Fruit fly (Drosophila melanogaster): Measurements from ENCODE around the gene CG32277.

Gene CG32277

dm6 chr3L:3224740-3225719, 19.8 kb upstream of the CG32277 start, which contains the start of gene Larp4B:
Gene Larp4B (plus strand): TSS chr3L:3224838.
- TF ChIP-seq gl (tag; optimal IDR thresholded peaks at IDR 0.05) (no peak), CG9948 (tag; optimal IDR thresholded peaks at IDR 0.05) (no peak), CG10348 (GFP tag; IDR thresholded peaks at IDR 0.05) (no peak), Snoo (tag; optimal IDR thresholded peaks at IDR 0.05) (no peak), CG15710 (tag; optimal IDR thresholded peaks at IDR 0.05) (no peak), CG12605 (GFP tag; IDR thresholded peaks at IDR 0.05) (no peak), D1 (tag; optimal IDR thresholded peaks at IDR 0.05) (no peak), CG34367 (tag; optimal IDR thresholded peaks at IDR 0.05) (no peak), CG8159 (tag; optimal IDR thresholded peaks at IDR 0.05) (no peak), CG32121 (GFP tag; IDR thresholded peaks at IDR 0.05) (no peak), CG8301 (tag; optimal IDR thresholded peaks at IDR 0.05) (no peak), CG14655 (GFP tag; optimal IDR thresholded peaks at IDR 0.05) (no peak), Ets98B (GFP tag; IDR thresholded peaks at IDR 0.05) (no peak), fd96Ca (GFP tag; IDR thresholded peaks at IDR 0.05) (no peak; the same call in 2 of the 3 replicates), EcR (GFP tag; optimal IDR thresholded peaks at IDR 0.05) (no peak), Pif1A (GFP tag; optimal IDR thresholded peaks at IDR 0.05) (no peak), Pif1B (GFP tag; optimal IDR thresholded peaks at IDR 0.05) (no peak), rn (GFP tag; IDR thresholded peaks at IDR 0.05) (no peak), CG13204 (GFP tag; optimal IDR thresholded peaks at IDR 0.05) (no peak)

dm6 chr3L:3223390-3223914, 18.2 kb upstream of the CG32277 start:
- TF ChIP-seq Snoo (tag; optimal IDR thresholded peaks at IDR 0.05): no peak
- peak; percentile 39 for TF ChIP-seq EcR (GFP tag; optimal IDR thresholded peaks at IDR 0.05)

- TF ChIP-seq Ets98B (GFP tag; IDR thresholded peaks at IDR 0.05) (peak; percentile 71), Snoo (tag; optimal IDR thresholded peaks at IDR 0.05) (peak; percentile 93), CG15710 (tag; optimal IDR thresholded peaks at IDR 0.05) (peak; percentile 74), rn (GFP tag; IDR thresholded peaks at IDR 0.05) (peak; percentile 32; the same call in 1 of the 2 replicates), CG14655 (GFP tag; optimal IDR thresholded peaks at IDR 0.05) (no peak), fd96Ca (GFP tag; IDR thresholded peaks at IDR 0.05) (peak; percentile 39; the same call in 1 of the 3 replicates), gl (tag; optimal IDR thresholded peaks at IDR 0.05) (peak; percentile 33), EcR (GFP tag; optimal IDR thresholded peaks at IDR 0.05) (no peak), CG9948 (tag; optimal IDR thresholded peaks at IDR 0.05) (peak; percentile 44), CG12605 (GFP tag; IDR thresholded peaks at IDR 0.05) (peak; percentile 53; the same call in 1 of the 2 replicates), CG10348 (GFP tag; IDR thresholded peaks at IDR 0.05) (no peak), CG17806 (tag; optimal IDR thresholded peaks at IDR 0.05) (peak; percentile 35), CG8159 (tag; optimal IDR thresholded peaks at IDR 0.05) (peak; percentile 67), CG4496 (GFP tag; IDR thresholded peaks at IDR 0.05) (peak; percentile 92), CG34367 (tag; optimal IDR thresholded peaks at IDR 0.05) (peak; percentile 80)
Measured at dm6 chr3L:3222643-3223389, 17.6 kb upstream of the CG32277 start, which contains the start of the genes RpL28 and eIF1. Gene RpL28 (minus strand): TSS chr3L:3222960. Gene eIF1 (plus strand): TSS chr3L:3223341.

dm6 chr3L:3218859-3219258, 13.6 kb upstream of the CG32277 start, which contains the start of the genes hob and nSMase:
Gene hob (minus strand): TSS chr3L:3218920.
Gene nSMase (plus strand): TSS chr3L:3219156.
- TF ChIP-seq CG32121 (GFP tag; IDR thresholded peaks at IDR 0.05): no peak
- TF ChIP-seq CG10348 (GFP tag; IDR thresholded peaks at IDR 0.05): no peak
- no peak for TF ChIP-seq CG34367 (tag; optimal IDR thresholded peaks at IDR 0.05)
- TF ChIP-seq CG17806 (tag; optimal IDR thresholded peaks at IDR 0.05): no peak
- TF ChIP-seq fd96Ca (GFP tag; IDR thresholded peaks at IDR 0.05): no peak
- TF ChIP-seq Ets98B (GFP tag; IDR thresholded peaks at IDR 0.05): no peak
- no peak for TF ChIP-seq D1 (tag; optimal IDR thresholded peaks at IDR 0.05)
- TF ChIP-seq CG8301 (tag; optimal IDR thresholded peaks at IDR 0.05): no peak
- no peak for TF ChIP-seq Pif1B (GFP tag; optimal IDR thresholded peaks at IDR 0.05)
- TF ChIP-seq CG4496 (GFP tag; IDR thresholded peaks at IDR 0.05): no peak
- TF ChIP-seq CG15710 (tag; optimal IDR thresholded peaks at IDR 0.05): no peak
- no peak for TF ChIP-seq gl (tag; optimal IDR thresholded peaks at IDR 0.05)
- no peak for TF ChIP-seq Pif1A (GFP tag; optimal IDR thresholded peaks at IDR 0.05)
- TF ChIP-seq CG13204 (GFP tag; optimal IDR thresholded peaks at IDR 0.05): no peak
- no peak for TF ChIP-seq CG8159 (tag; optimal IDR thresholded peaks at IDR 0.05)
- no peak for TF ChIP-seq CG9948 (tag; optimal IDR thresholded peaks at IDR 0.05)
- no peak for TF ChIP-seq rn (GFP tag; IDR thresholded peaks at IDR 0.05)
- no peak for TF ChIP-seq Snoo (tag; optimal IDR thresholded peaks at IDR 0.05)
- no peak for TF ChIP-seq EcR (GFP tag; optimal IDR thresholded peaks at IDR 0.05)
- no peak for TF ChIP-seq CG14655 (GFP tag; optimal IDR thresholded peaks at IDR 0.05)

dm6 chr3L:3208895-3209294, 3.6 kb upstream of the CG32277 start, which contains the start of the genes CG32269 and CG32270:
Gene CG32269 (minus strand): TSS chr3L:3208985.
Gene CG32270 (minus strand): TSS chr3L:3208985.
- no peak for TF ChIP-seq CG8301 (tag; optimal IDR thresholded peaks at IDR 0.05)
- no peak for TF ChIP-seq rn (GFP tag; IDR thresholded peaks at IDR 0.05)
- TF ChIP-seq CG14655 (GFP tag; optimal IDR thresholded peaks at IDR 0.05): no peak
- no peak for TF ChIP-seq CG32121 (GFP tag; IDR thresholded peaks at IDR 0.05)
- TF ChIP-seq Ets98B (GFP tag; IDR thresholded peaks at IDR 0.05): no peak
- no peak for TF ChIP-seq CG13204 (GFP tag; optimal IDR thresholded peaks at IDR 0.05)
- TF ChIP-seq CG4496 (GFP tag; IDR thresholded peaks at IDR 0.05): no peak

All from whole organism, pupa.